Worm (Caenorhabditis elegans): ENCODE data around the gene K11D12.13.

K11D12.13 gene

DNA sequence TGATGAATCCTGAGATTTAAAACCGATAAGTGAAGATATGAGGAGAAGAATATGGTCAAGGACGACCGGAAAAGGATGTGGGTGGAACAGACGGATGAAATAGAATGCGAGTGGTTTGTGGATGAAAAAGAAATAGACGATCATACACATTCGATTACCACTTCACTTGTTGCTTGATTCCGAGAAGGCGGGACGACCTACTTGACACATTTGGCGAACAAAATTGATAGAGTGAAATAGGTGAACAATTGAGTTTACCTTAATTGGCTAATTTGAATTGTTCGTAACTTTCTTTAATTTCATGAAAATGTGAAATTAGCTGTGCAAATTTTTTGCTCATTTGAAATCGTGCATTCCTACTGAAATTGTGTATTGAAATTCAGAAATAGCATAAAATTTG lies 38.9 kb downstream of the K11D12.13 start, which contains the start of gene Y58A7A.2:
TSS of gene Y58A7A.2 (minus strand) at position 101 of the 400 bp plus-strand sequence.
- no peak for TF ChIP-seq ceh-44 (GFP tag; IDR thresholded peaks at IDR 0.05)

DNA sequence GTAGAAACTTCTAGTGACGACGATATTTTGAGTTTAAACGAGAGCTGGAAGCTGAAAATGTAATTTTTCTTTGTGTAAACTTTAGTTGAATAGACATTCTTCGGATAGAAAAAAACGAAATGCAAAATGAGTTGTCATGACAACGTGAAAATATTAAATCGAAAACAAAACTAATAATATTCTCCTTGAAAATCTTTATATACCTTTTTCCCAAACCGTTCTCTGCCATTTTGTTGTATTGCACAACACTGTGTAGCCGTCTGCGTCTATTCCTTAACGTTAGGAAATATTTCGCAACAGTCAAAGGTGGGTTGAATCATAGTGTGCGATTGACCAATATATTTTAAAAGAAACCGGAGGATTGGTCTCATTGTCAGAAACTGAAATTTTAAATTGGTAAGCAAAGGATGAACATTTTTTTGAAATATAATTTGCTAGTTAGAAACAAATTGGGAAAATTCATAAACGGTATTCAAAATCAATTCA lies 47.7 kb downstream of the K11D12.13 start, which contains the start of gene Y58A7A.3:
TSS of gene Y58A7A.3 (minus strand) at position 51 of the 486 bp plus-strand sequence.
- TF ChIP-seq ceh-82 (tag; optimal IDR thresholded peaks at IDR 0.05) (no peak), mxl-3 (GFP tag; optimal IDR thresholded peaks at IDR 0.05) (peak; percentile 32), daf-12 (tag; optimal IDR thresholded peaks at IDR 0.05) (no peak), F49E8.2 (tag; optimal IDR thresholded peaks at IDR 0.05; ENCODE audit: borderline replicate concordance) (no peak), nhr-6 (tag; optimal IDR thresholded peaks at IDR 0.05) (peak; percentile 19), zfp-2 (tag; optimal IDR thresholded peaks at IDR 0.05) (no peak), unc-39 (tag; optimal IDR thresholded peaks at IDR 0.05) (no peak), nhr-102 (tag; optimal IDR thresholded peaks at IDR 0.05) (peak; percentile 31), dve-1 (tag; optimal IDR thresholded peaks at IDR 0.05; ENCODE audit: insufficient read depth) (peak; percentile 57), dpl-1 (GFP tag; optimal IDR thresholded peaks at IDR 0.05) (peak; percentile 20), madf-5 (GFP tag; IDR thresholded peaks at IDR 0.05) (no peak), nhr-28 (tag; optimal IDR thresholded peaks at IDR 0.05) (peak; percentile 93), T20F7.1 (GFP tag; optimal IDR thresholded peaks at IDR 0.05) (peak; percentile 61), daf-16 (GFP tag; optimal IDR thresholded peaks at IDR 0.05) (no peak), daf-16 (tag; optimal IDR thresholded peaks at IDR 0.05) (peak; percentile 64), lin-29 (GFP tag; IDR thresholded peaks at IDR 0.05) (no peak), lsy-2 (tag; optimal IDR thresholded peaks at IDR 0.05) (peak in 1 of 2 experiments; percentile 68), ZK546.5 (tag; optimal IDR thresholded peaks at IDR 0.05) (no peak), ztf-7 (tag; optimal IDR thresholded peaks at IDR 0.05) (peak; percentile 98), ama-1 (optimal IDR thresholded peaks at IDR 0.05) (no peak), T26A8.4 (GFP tag; IDR thresholded peaks at IDR 0.05) (no peak), pqm-1 (tag; optimal IDR thresholded peaks at IDR 0.05) (peak; percentile 43), snpc-1.2 (GFP tag; IDR thresholded peaks at IDR 0.05) (no peak), aha-1 (tag) (peak; percentile 66), Y105C5A.15 (GFP tag; IDR thresholded peaks at IDR 0.05) (no peak), F44E2.7 (GFP tag; IDR thresholded peaks at IDR 0.05) (no peak), lim-7 (GFP tag; IDR thresholded peaks at IDR 0.05) (no peak), nhr-77 (tag; optimal IDR thresholded peaks at IDR 0.05) (peak; percentile 30), jun-1 (tag; optimal IDR thresholded peaks at IDR 0.05) (no peak), cey-2 (tag; optimal IDR thresholded peaks at IDR 0.05; ENCODE audit: borderline replicate concordance, insufficient read depth) (no peak), nhr-111 (GFP tag; optimal IDR thresholded peaks at IDR 0.05) (no peak), hlh-30 (tag; optimal IDR thresholded peaks at IDR 0.05; ENCODE audit: insufficient read depth) (peak; percentile 48), skn-1 (tag; optimal IDR thresholded peaks at IDR 0.05) (no peak), mes-2 (tag; optimal IDR thresholded peaks at IDR 0.05; ENCODE audit: poor library complexity, severe bottlenecking) (peak; percentile 54), mep-1 (tag; optimal IDR thresholded peaks at IDR 0.05) (peak; percentile 43), hlh-11 (tag; optimal IDR thresholded peaks at IDR 0.05) (peak; percentile 56), duxl-1 (tag; optimal IDR thresholded peaks at IDR 0.05; ENCODE audit: poor library complexity) (no peak), mdl-1 (tag; optimal IDR thresholded peaks at IDR 0.05) (peak in 1 of 2 experiments; percentile 67), zip-2 (tag; optimal IDR thresholded peaks at IDR 0.05) (peak; percentile 100), hif-1 (tag; optimal IDR thresholded peaks at IDR 0.05) (peak in 1 of 2 experiments; percentile 54), dmd-6 (GFP tag; IDR thresholded peaks at IDR 0.05) (peak; percentile 37; the same call in 1 of the 2 replicates), nhr-42 (GFP tag; IDR thresholded peaks at IDR 0.05) (no peak), lir-3 (tag; optimal IDR thresholded peaks at IDR 0.05) (no peak), set-16 (GFP tag; IDR thresholded peaks at IDR 0.05) (no peak), vab-7 (GFP tag; IDR thresholded peaks at IDR 0.05) (no peak), lin-13 (GFP tag; optimal IDR thresholded peaks at IDR 0.05) (no peak)
